Fruit fly (Drosophila melanogaster) whole organism, embryonic: ENCODE results near the gene CG18675.

ENCODE experiments used
- CG12155 ChIP-seq: fragments of 200-800 bp; sonication (Bioruptor generic); optimal IDR thresholded peaks from 3 replicates; lab custom pipeline; 2016; ENCODE audit warnings: missing biosample characterization, missing genetic modification characterization
- CG14965 ChIP-seq: fragments of 200-800 bp; sonication (Bioruptor generic); optimal IDR thresholded peaks from 2 replicates; lab custom pipeline; 2016; ENCODE audit warnings: missing biosample characterization, missing genetic modification characterization, borderline replicate concordance
- CG17359 ChIP-seq: fragments of 200-800 bp; sonication (Bioruptor generic); optimal IDR thresholded peaks from 3 replicates; lab custom pipeline; 2018; ENCODE audit warnings: missing biosample characterization, mild to moderate bottlenecking, missing genetic modification characterization, moderate library complexity
- CG4360 ChIP-seq: fragments of 200-800 bp; sonication (Bioruptor generic); IDR thresholded peaks from 2 replicates; pipeline ENCODE4 v1.3.6; 2022; ENCODE audit warnings: missing biosample characterization, missing genetic modification characterization
- tin ChIP-seq: fragments of 200-800 bp; sonication (Bioruptor generic); optimal IDR thresholded peaks from 3 replicates; lab custom pipeline; 2016; ENCODE audit warnings: missing biosample characterization, missing genetic modification characterization

DNA sequence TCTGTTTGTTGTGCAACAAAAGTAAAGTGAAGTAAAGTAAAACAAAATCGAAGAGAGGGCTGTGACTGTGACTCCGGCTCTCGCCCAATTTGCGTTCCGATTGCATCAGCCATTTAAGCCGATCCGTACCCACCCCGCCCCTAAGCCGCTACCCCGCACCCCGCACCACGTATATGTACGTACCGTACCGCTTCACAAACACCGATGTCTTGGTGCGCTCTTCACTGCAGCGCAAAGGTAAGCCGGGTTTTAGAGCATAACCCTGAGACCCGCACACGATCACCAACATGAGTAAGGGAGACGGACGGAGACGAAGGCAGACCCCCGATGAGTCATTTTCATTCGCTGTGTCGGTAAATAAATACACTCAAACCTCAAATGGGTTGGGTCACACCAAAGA lies 58.5 kb downstream of the CG18675 start:
- no peak for TF ChIP-seq CG14965 (GFP tag; lab: Kevin White, UChicago)
- no peak for TF ChIP-seq CG17359 (tag; lab: Kevin White, UChicago)
- TF ChIP-seq CG12155 (GFP tag; lab: Kevin White, UChicago) = no peak
- TF ChIP-seq tin (GFP tag; lab: Kevin White, UChicago) = no peak
- TF ChIP-seq CG4360 (GFP tag; lab: Robert Waterston, UW) = no peak
